Worm (Caenorhabditis elegans) whole organism, L4/young adult: ENCODE results near the gene str-115.

Experiments
- W03F9.2 ChIP-seq: fragments of 150-350 bp; optimal IDR thresholded peaks from 2 replicates; lab custom pipeline; 2014; ENCODE audit warnings: missing biosample characterization, missing genetic modification characterization
- dao-5 ChIP-seq: sonication (generic microtip); optimal IDR thresholded peaks from 2 replicates; lab custom pipeline; 2016; ENCODE audit warnings: missing genotype, missing genetic modification characterization, moderate library complexity, missing compliant biosample characterization
- him-1 ChIP-seq: sonication (generic microtip); optimal IDR thresholded peaks from 2 replicates; lab custom pipeline; 2016; ENCODE audit warnings: missing genotype, missing genetic modification reagents, missing genetic modification characterization, missing compliant biosample characterization

ce11 chrV:11241580-11241979 lies 27.3 kb upstream of the str-115 start, which contains the start of gene pgap-1:
- no peak for TF ChIP-seq dao-5
- no peak for TF ChIP-seq W03F9.2 (tag; lab: Kevin White, UChicago)
- TF ChIP-seq him-1 (tag; lab: Kevin White, UChicago) = no peak
